Fruit fly (Drosophila melanogaster) S2 (cell line): Measurements from ENCODE around the gene RabX5.

Source experiments
- CG8478 ChIP-seq: fragments of >200 bp; optimal IDR thresholded peaks from 2 replicates; lab custom pipeline; 2018
- CTCF ChIP-seq, 2 experiments: fragments of >200 bp; optimal IDR thresholded peaks; 2 replicates each; lab custom pipeline; 2018

RabX5 gene

dm6 chr3L:1644920-1645567, 24.9 kb downstream of the RabX5 start, which contains the start of the genes alphaCOP and CG13919:
TSS of gene alphaCOP (minus strand) at chr3L:1645199.
TSS of gene CG13919 (plus strand) at chr3L:1645467.
- TF ChIP-seq CTCF (optimal IDR thresholded peaks at IDR 0.05; lab: Kevin White, UChicago) (no peak), CG8478 (lab: Kevin White, UChicago) (no peak)

dm6 chr3L:1639185-1639812, 30.6 kb downstream of the RabX5 start, which contains the start of the genes Mettl2 and Bgb:
TSS of gene Mettl2 (minus strand) at chr3L:1639235.
TSS of gene Bgb (plus strand) at chr3L:1639711.
- TF ChIP-seq CG8478 (lab: Kevin White, UChicago) (no peak), CTCF (optimal IDR thresholded peaks at IDR 0.05; lab: Kevin White, UChicago) (peak in 1 of 2 experiments; percentile 13)

dm6 chr3L:1637652-1638051, 32.3 kb downstream of the RabX5 start, which contains the start of gene nSyb:
TSS of gene nSyb (minus strand) at chr3L:1637752.
- TF ChIP-seq CG8478 (lab: Kevin White, UChicago) (no peak), CTCF (optimal IDR thresholded peaks at IDR 0.05; lab: Kevin White, UChicago) (no peak)

dm6 chr3L:1636886-1637285, 33.0 kb downstream of the RabX5 start:
- no peak for TF ChIP-seq CG8478 (lab: Kevin White, UChicago)
- no peak for TF ChIP-seq CTCF (optimal IDR thresholded peaks at IDR 0.05; lab: Kevin White, UChicago)

- TF ChIP-seq CTCF (optimal IDR thresholded peaks at IDR 0.05; lab: Kevin White, UChicago) (no peak), CG8478 (lab: Kevin White, UChicago) (no peak)
Observed at dm6 chr3L:1629064-1629777, 40.7 kb downstream of the RabX5 start, which contains the start of gene GC. TSS of gene GC (minus strand) at chr3L:1629301.

- no peak for TF ChIP-seq CG8478 (lab: Kevin White, UChicago)
- TF ChIP-seq CTCF (optimal IDR thresholded peaks at IDR 0.05; lab: Kevin White, UChicago), result no peak
Observed at dm6 chr3L:1628176-1628866, 41.6 kb downstream of the RabX5 start, which contains the start of gene CG13928. TSS of gene CG13928 (minus strand) at chr3L:1628377.

dm6 chr3L:1626924-1627323, 43.0 kb downstream of the RabX5 start:
- TF ChIP-seq CG8478 (lab: Kevin White, UChicago) (no peak), CTCF (optimal IDR thresholded peaks at IDR 0.05; lab: Kevin White, UChicago) (no peak)
